Worm (Caenorhabditis elegans): ENCODE measurements around the gene F47B8.5.

- no peak for TF ChIP-seq skn-1 (tag; optimal IDR thresholded peaks at IDR 0.05)
- no peak for TF ChIP-seq F10B5.3 (tag; optimal IDR thresholded peaks at IDR 0.05)
- no peak for TF ChIP-seq pqm-1 (tag; optimal IDR thresholded peaks at IDR 0.05)
- TF ChIP-seq unc-39 (tag; optimal IDR thresholded peaks at IDR 0.05) = no peak
- TF ChIP-seq dpl-1 (GFP tag; optimal IDR thresholded peaks at IDR 0.05) = no peak
- no peak for TF ChIP-seq unc-130 (GFP tag; optimal IDR thresholded peaks at IDR 0.05)
- no peak for TF ChIP-seq unc-62 (GFP tag; optimal IDR thresholded peaks at IDR 0.05 in 1 of 2)
- no peak for TF ChIP-seq unc-62 (tag; optimal IDR thresholded peaks at IDR 0.05)
- no peak for TF ChIP-seq lin-15B (tag; optimal IDR thresholded peaks at IDR 0.05)
- no peak for TF ChIP-seq pha-4 (GFP tag; IDR thresholded peaks at IDR 0.05)
- TF ChIP-seq pha-4 (tag; optimal IDR thresholded peaks at IDR 0.05) = no peak
- TF ChIP-seq ceh-28 (tag; optimal IDR thresholded peaks at IDR 0.05) = no peak
- TF ChIP-seq egl-27 (tag; optimal IDR thresholded peaks at IDR 0.05) = no peak
- no peak for TF ChIP-seq aly-2 (tag; optimal IDR thresholded peaks at IDR 0.05)
- TF ChIP-seq nhr-76 (tag; optimal IDR thresholded peaks at IDR 0.05) = no peak
- no peak for TF ChIP-seq ceh-62 (tag; optimal IDR thresholded peaks at IDR 0.05)
Measured at ce11 chrV:14282222-14282709, 45.4 kb downstream of the F47B8.5 start, which contains the start of the genes srt-74 and F40G12.9.

All from whole organism, L4 larva.